Worm (Caenorhabditis elegans) whole organism, early embryonic: Measurements from ENCODE around the gene fbxb-2.

Source experiments
- B0310.2 ChIP-seq: sonication (generic microtip); optimal IDR thresholded peaks from 2 replicates; lab custom pipeline; 2016; ENCODE audit warnings: mild to moderate bottlenecking, missing genetic modification characterization, missing compliant biosample characterization
- F13C5.2 ChIP-seq: sonication (generic microtip); optimal IDR thresholded peaks from 2 replicates; lab custom pipeline; 2017; ENCODE audit warnings: mild to moderate bottlenecking, missing genetic modification characterization, inconsistent platforms, missing compliant biosample characterization
- aly-1 ChIP-seq: sonication (generic microtip); optimal IDR thresholded peaks from 2 replicates; lab custom pipeline; 2016; ENCODE audit warnings: missing genetic modification characterization, missing compliant biosample characterization
- ama-1 ChIP-seq: fragments of 150-350 bp; optimal IDR thresholded peaks from 2 replicates; lab custom pipeline; 2014
- tra-4 ChIP-seq: sonication (generic microtip); optimal IDR thresholded peaks from 2 replicates; lab custom pipeline; 2017; ENCODE audit warnings: missing genetic modification characterization, missing compliant biosample characterization

- TF ChIP-seq ama-1 (no peak), aly-1 (no peak), B0310.2 (tag; lab: Kevin White, UChicago) (no peak), F13C5.2 (tag; lab: Kevin White, UChicago) (no peak), tra-4 (tag; lab: Kevin White, UChicago) (no peak)
Observed at ce11 chrV:19276354-19276753, 39.2 kb upstream of the fbxb-2 start.
